Worm (Caenorhabditis elegans) whole organism, L4/young adult: ENCODE results near the gene F25B5.3.

Experiments used
- W03F9.2 ChIP-seq: fragments of 150-350 bp; optimal IDR thresholded peaks from 2 replicates; lab custom pipeline; 2014; ENCODE audit warnings: missing biosample characterization, missing genetic modification characterization
- dao-5 ChIP-seq: sonication (generic microtip); optimal IDR thresholded peaks from 2 replicates; lab custom pipeline; 2016; ENCODE audit warnings: missing genotype, missing genetic modification characterization, moderate library complexity, missing compliant biosample characterization
- him-1 ChIP-seq: sonication (generic microtip); optimal IDR thresholded peaks from 2 replicates; lab custom pipeline; 2016; ENCODE audit warnings: missing genotype, missing genetic modification reagents, missing genetic modification characterization, missing compliant biosample characterization

The F25B5.3 gene

ce11 chrIII:5967640-5968039 is 19.0 kb downstream of the F25B5.3 start:
- no peak for TF ChIP-seq W03F9.2 (tag; lab: Kevin White, UChicago)
- no peak for TF ChIP-seq him-1
- no peak for TF ChIP-seq dao-5 (tag; lab: Kevin White, UChicago)

- TF ChIP-seq W03F9.2 (tag; lab: Kevin White, UChicago), result no peak
- TF ChIP-seq dao-5 (tag; lab: Kevin White, UChicago), result no peak
- TF ChIP-seq him-1, result no peak
These were observed 26.5 kb downstream of the F25B5.3 start, which contains the start of gene mlp-1 for ce11 chrIII:5975005-5975730. Gene mlp-1, minus strand, starts transcription at chrIII:5975055.

ce11 chrIII:5976021-5976420 is 27.3 kb downstream of the F25B5.3 start:
- TF ChIP-seq dao-5 (tag; lab: Kevin White, UChicago) (no peak), W03F9.2 (tag; lab: Kevin White, UChicago) (no peak), him-1 (no peak)

ce11 chrIII:5980274-5980918 is 31.7 kb downstream of the F25B5.3 start:
- TF ChIP-seq dao-5 (tag; lab: Kevin White, UChicago), result no peak
- no peak for TF ChIP-seq W03F9.2 (tag; lab: Kevin White, UChicago)
- TF ChIP-seq him-1, result no peak

- TF ChIP-seq him-1, result no peak
- TF ChIP-seq W03F9.2 (tag; lab: Kevin White, UChicago), result no peak
- TF ChIP-seq dao-5 (tag; lab: Kevin White, UChicago), result no peak
These were observed 32.7 kb downstream of the F25B5.3 start for ce11 chrIII:5981407-5981806.

- TF ChIP-seq him-1, result no peak
- no peak for TF ChIP-seq W03F9.2 (tag; lab: Kevin White, UChicago)
- no peak for TF ChIP-seq dao-5 (tag; lab: Kevin White, UChicago)
These were observed 33.3 kb downstream of the F25B5.3 start, which contains the start of gene frm-2 for ce11 chrIII:5982026-5982425. Gene frm-2, minus strand, starts transcription at chrIII:5982126.

- TF ChIP-seq him-1 (no peak), dao-5 (tag; lab: Kevin White, UChicago) (no peak), W03F9.2 (tag; lab: Kevin White, UChicago) (no peak)
These were observed 34.2 kb downstream of the F25B5.3 start for ce11 chrIII:5982753-5983390.

ce11 chrIII:5985340-5985739 is 36.7 kb downstream of the F25B5.3 start, which contains the start of gene T04C9.3:
Gene T04C9.3, plus strand, starts transcription at chrIII:5985640.
- no peak for TF ChIP-seq W03F9.2 (tag; lab: Kevin White, UChicago)
- TF ChIP-seq dao-5 (tag; lab: Kevin White, UChicago), result no peak
- TF ChIP-seq him-1, result no peak

DNA sequence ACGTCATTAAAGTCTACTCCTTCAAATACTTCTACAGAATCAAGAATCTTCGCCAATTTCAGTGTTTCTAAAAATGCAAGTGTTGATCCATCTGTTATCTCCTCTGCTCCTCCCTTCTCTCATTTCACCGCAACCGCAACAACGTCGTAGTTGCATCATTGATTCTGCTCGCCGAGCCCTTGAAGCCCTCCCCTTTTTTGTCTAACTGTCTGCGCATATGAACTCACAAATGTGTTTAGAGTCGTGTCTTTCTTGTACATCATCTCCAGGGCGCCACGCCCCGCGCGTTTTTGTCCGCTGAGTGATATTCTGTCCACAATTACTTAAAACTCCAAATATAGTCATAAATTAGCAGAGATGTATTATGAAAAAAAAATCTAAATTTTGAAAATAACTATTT is 39.3 kb downstream of the F25B5.3 start:
- TF ChIP-seq dao-5 (tag; lab: Kevin White, UChicago) (no peak), W03F9.2 (tag; lab: Kevin White, UChicago) (no peak), him-1 (peak; percentile 55)

- TF ChIP-seq W03F9.2 (tag; lab: Kevin White, UChicago) (no peak), him-1 (no peak), dao-5 (tag; lab: Kevin White, UChicago) (no peak)
These were observed 39.8 kb downstream of the F25B5.3 start for ce11 chrIII:5988461-5988860.

- TF ChIP-seq W03F9.2 (tag; lab: Kevin White, UChicago) (no peak), him-1 (no peak), dao-5 (tag; lab: Kevin White, UChicago) (no peak)
These were observed 40.5 kb downstream of the F25B5.3 start for ce11 chrIII:5988991-5989726.

- TF ChIP-seq W03F9.2 (tag; lab: Kevin White, UChicago) (no peak), dao-5 (tag; lab: Kevin White, UChicago) (no peak), him-1 (no peak)
These were observed 41.4 kb downstream of the F25B5.3 start for ce11 chrIII:5990090-5990489.
